Worm (Caenorhabditis elegans): ENCODE results near the gene hlh-11.

DNA sequence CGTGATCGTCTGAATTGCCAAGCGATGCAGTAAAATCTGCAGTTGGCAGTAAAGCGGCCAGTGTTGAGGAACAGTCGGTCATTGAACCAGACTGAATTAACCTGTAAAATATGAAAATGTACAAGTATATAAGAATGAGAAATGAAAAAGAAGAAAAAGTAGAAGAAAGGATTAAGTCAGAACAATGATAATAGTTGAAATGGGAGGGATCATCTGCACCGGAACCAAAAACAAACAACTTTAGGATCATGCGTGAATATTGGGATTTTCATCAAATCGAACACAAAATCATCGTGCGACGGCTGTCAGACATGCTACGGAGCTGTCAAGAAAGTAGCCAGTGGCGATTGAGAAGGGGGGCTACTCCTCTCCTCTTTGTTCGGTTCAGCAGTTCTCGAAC lies 17.5 kb downstream of the hlh-11 start, which contains the start of gene gei-13:
- TF ChIP-seq nhr-76 (tag; optimal IDR thresholded peaks at IDR 0.05) (no peak), lin-13 (GFP tag; optimal IDR thresholded peaks at IDR 0.05) (no peak), lin-15B (tag; optimal IDR thresholded peaks at IDR 0.05) (no peak), ztf-11 (tag; optimal IDR thresholded peaks at IDR 0.05) (no peak), ama-1 (optimal IDR thresholded peaks at IDR 0.05) (no peak), hlh-30 (tag; optimal IDR thresholded peaks at IDR 0.05; ENCODE audit: insufficient read depth) (no peak)

Data from whole organism, L4 larva.